Fruit fly (Drosophila melanogaster) whole organism, pupa: Measurements from ENCODE around the gene Hug.

Experiments
- CG12605 ChIP-seq: fragments of 200-800 bp; sonication (Bioruptor generic); IDR thresholded peaks from 2 replicates; pipeline ENCODE4 v1.3.6; 2022; ENCODE audit warnings: missing biosample characterization, missing genetic modification characterization
- Ets98B ChIP-seq: fragments of 200-800 bp; sonication (Bioruptor generic); IDR thresholded peaks from 2 replicates; pipeline ENCODE4 v1.3.6; 2022; ENCODE audit warnings: missing biosample characterization, missing genetic modification characterization

- TF ChIP-seq Ets98B (GFP tag; lab: Robert Waterston, UW) (no peak), CG12605 (GFP tag; lab: Robert Waterston, UW) (no peak)
Measured at dm6 chr3R:12514997-12515396, 11.0 kb upstream of the Hug start.
